Worm (Caenorhabditis elegans) whole organism, late embryonic: ENCODE measurements around the gene nfyb-1.
A peak's percentile ranks its signal among the peaks of the same experiment; 100 is the strongest.

Source experiments
- C08G9.2 ChIP-seq: sonication (generic microtip); optimal IDR thresholded peaks from 2 replicates; lab custom pipeline; 2016; ENCODE audit warnings: mild to moderate bottlenecking, missing genetic modification characterization, moderate library complexity, missing compliant biosample characterization
- F13H6.1 ChIP-seq: sonication (generic microtip); optimal IDR thresholded peaks from 2 replicates; lab custom pipeline; 2016; ENCODE audit warnings: missing genetic modification characterization, missing compliant biosample characterization
- K02D7.2 ChIP-seq: sonication (generic microtip); optimal IDR thresholded peaks from 2 replicates; lab custom pipeline; 2017; ENCODE audit warnings: mild to moderate bottlenecking, missing genetic modification characterization, missing compliant biosample characterization
- K09A11.1 ChIP-seq: sonication (generic microtip); optimal IDR thresholded peaks from 2 replicates; lab custom pipeline; 2017; ENCODE audit warnings: antibody characterized with exemption, mild to moderate bottlenecking, missing genetic modification characterization, missing compliant biosample characterization; ENCODE audit not compliant: insufficient read depth
- ama-1 ChIP-seq: fragments of 150-350 bp; optimal IDR thresholded peaks from 2 replicates; lab custom pipeline; 2014
- ceh-14 ChIP-seq: sonication (generic microtip); optimal IDR thresholded peaks from 2 replicates; lab custom pipeline; 2016; ENCODE audit warnings: missing genotype, missing genetic modification characterization, missing compliant biosample characterization
- ceh-18 ChIP-seq: sonication (generic microtip); optimal IDR thresholded peaks from 2 replicates; lab custom pipeline; 2016; ENCODE audit warnings: missing genetic modification characterization, missing compliant biosample characterization
- ceh-24 ChIP-seq: sonication (generic microtip); optimal IDR thresholded peaks from 2 replicates; lab custom pipeline; 2016; ENCODE audit warnings: mild to moderate bottlenecking, missing genetic modification characterization, missing compliant biosample characterization
- ceh-31 ChIP-seq: sonication (generic microtip); optimal IDR thresholded peaks from 2 replicates; lab custom pipeline; 2016; ENCODE audit warnings: missing genetic modification characterization, missing compliant biosample characterization
- ceh-34 ChIP-seq: sonication (generic microtip); optimal IDR thresholded peaks from 2 replicates; lab custom pipeline; 2016; ENCODE audit warnings: mild to moderate bottlenecking, missing genetic modification characterization, missing compliant biosample characterization
- ceh-45 ChIP-seq: fragments of 200-800 bp; sonication (Bioruptor generic); IDR thresholded peaks from 2 replicates; pipeline ENCODE4 v1.3.6; 2022; ENCODE audit warnings: missing genetic modification reagents, missing genetic modification characterization, missing compliant biosample characterization
- ceh-48 ChIP-seq: sonication (generic microtip); optimal IDR thresholded peaks from 2 replicates; lab custom pipeline; 2016; ENCODE audit warnings: missing genetic modification characterization, inconsistent platforms, missing compliant biosample characterization
- ceh-9 ChIP-seq: sonication (generic microtip); optimal IDR thresholded peaks from 2 replicates; lab custom pipeline; 2016; ENCODE audit warnings: mild to moderate bottlenecking, missing genetic modification characterization, inconsistent platforms, missing compliant biosample characterization
- che-1 ChIP-seq: sonication (generic microtip); optimal IDR thresholded peaks from 2 replicates; lab custom pipeline; 2016; ENCODE audit warnings: mild to moderate bottlenecking, missing genetic modification characterization, missing compliant biosample characterization
- dmd-4 ChIP-seq: sonication (generic microtip); optimal IDR thresholded peaks from 2 replicates; lab custom pipeline; 2016; ENCODE audit warnings: borderline replicate concordance, missing genetic modification characterization, missing compliant biosample characterization
- dve-1 ChIP-seq: sonication (generic microtip); optimal IDR thresholded peaks from 2 replicates; lab custom pipeline; 2017; ENCODE audit warnings: antibody characterized with exemption, mild to moderate bottlenecking, missing genetic modification characterization, missing compliant biosample characterization
- elt-2 ChIP-seq: sonication (generic microtip); optimal IDR thresholded peaks from 2 replicates; lab custom pipeline; 2016; ENCODE audit warnings: missing genetic modification reagents, missing genetic modification characterization, missing compliant biosample characterization
- ets-4 ChIP-seq: sonication (generic microtip); optimal IDR thresholded peaks from 2 replicates; lab custom pipeline; 2016; ENCODE audit warnings: missing genetic modification characterization, missing compliant biosample characterization
- eyg-1 ChIP-seq: sonication (generic microtip); optimal IDR thresholded peaks from 2 replicates; lab custom pipeline; 2016; ENCODE audit warnings: missing genotype, missing genetic modification characterization, missing compliant biosample characterization
- fkh-10 ChIP-seq: fragments of 150-350 bp; optimal IDR thresholded peaks from 2 replicates; lab custom pipeline; 2014; ENCODE audit warnings: missing biosample characterization, missing genetic modification reagents, missing genetic modification characterization
- fkh-6 ChIP-seq: sonication (generic microtip); optimal IDR thresholded peaks from 2 replicates; lab custom pipeline; 2016; ENCODE audit warnings: missing genetic modification characterization, missing compliant biosample characterization
- gmeb-2 ChIP-seq: sonication (generic microtip); optimal IDR thresholded peaks from 2 replicates; lab custom pipeline; 2016; ENCODE audit warnings: missing genetic modification characterization, inconsistent platforms, missing compliant biosample characterization
- hlh-13 ChIP-seq: fragments of 200-800 bp; sonication (Bioruptor generic); optimal IDR thresholded peaks from 2 replicates; lab custom pipeline; 2018; ENCODE audit warnings: mild to moderate bottlenecking, missing genetic modification characterization, missing compliant biosample characterization
- hlh-30 ChIP-seq: sonication (generic microtip); optimal IDR thresholded peaks from 2 replicates; lab custom pipeline; 2017; ENCODE audit warnings: antibody characterized with exemption, missing genetic modification characterization, missing compliant biosample characterization; ENCODE audit not compliant: insufficient read depth
- hlh-6 ChIP-seq: sonication (generic microtip); optimal IDR thresholded peaks from 2 replicates; lab custom pipeline; 2016; ENCODE audit warnings: missing genotype, missing genetic modification characterization, missing compliant biosample characterization
- hlh-8 ChIP-seq: sonication (generic microtip); optimal IDR thresholded peaks from 2 replicates; lab custom pipeline; 2016; ENCODE audit warnings: missing genotype, missing genetic modification characterization, missing compliant biosample characterization
- lin-11 ChIP-seq: fragments of 200-800 bp; sonication (Bioruptor generic); optimal IDR thresholded peaks from 2 replicates; lab custom pipeline; 2018; ENCODE audit warnings: mild to moderate bottlenecking, missing genetic modification characterization, missing compliant biosample characterization
- madf-2 ChIP-seq: sonication (generic microtip); optimal IDR thresholded peaks from 2 replicates; lab custom pipeline; 2017; ENCODE audit warnings: missing genetic modification characterization, missing compliant biosample characterization
- mec-3 ChIP-seq: sonication (generic microtip); optimal IDR thresholded peaks from 2 replicates; lab custom pipeline; 2016; ENCODE audit warnings: borderline replicate concordance, missing genetic modification characterization, missing compliant biosample characterization
- nfya-1 ChIP-seq: sonication (generic microtip); optimal IDR thresholded peaks from 2 replicates; lab custom pipeline; 2017; ENCODE audit warnings: missing genetic modification characterization, mild to moderate bottlenecking, missing compliant biosample characterization, antibody characterized with exemption, moderate library complexity
- nhr-11 ChIP-seq: fragments of 150-350 bp; optimal IDR thresholded peaks from 2 replicates; lab custom pipeline; 2014; ENCODE audit warnings: missing biosample characterization, missing genetic modification characterization
- npax-4 ChIP-seq: sonication (generic microtip); optimal IDR thresholded peaks from 2 replicates; lab custom pipeline; 2016; ENCODE audit warnings: missing genetic modification characterization, missing compliant biosample characterization
- odd-2 ChIP-seq: sonication (generic microtip); optimal IDR thresholded peaks from 2 replicates; lab custom pipeline; 2017; ENCODE audit warnings: antibody characterized with exemption, mild to moderate bottlenecking, missing genetic modification characterization, missing compliant biosample characterization
- pat-9 ChIP-seq: fragments of 200-800 bp; sonication (Bioruptor generic); optimal IDR thresholded peaks from 2 replicates; lab custom pipeline; 2018; ENCODE audit warnings: mild to moderate bottlenecking, missing genetic modification characterization, moderate library complexity, missing compliant biosample characterization
- pax-1 ChIP-seq: fragments of 150-350 bp; optimal IDR thresholded peaks from 2 replicates; lab custom pipeline; 2014; ENCODE audit warnings: missing biosample characterization, missing genetic modification characterization
- pha-2 ChIP-seq: sonication (generic microtip); optimal IDR thresholded peaks from 2 replicates; lab custom pipeline; 2017; ENCODE audit warnings: mild to moderate bottlenecking, missing genetic modification characterization, missing compliant biosample characterization
- ref-2 ChIP-seq: sonication (generic microtip); optimal IDR thresholded peaks from 2 replicates; lab custom pipeline; 2016; ENCODE audit warnings: missing genetic modification characterization, missing compliant biosample characterization
- sox-2 ChIP-seq: fragments of 200-800 bp; sonication (Bioruptor generic); IDR thresholded peaks from 2 replicates; pipeline ENCODE4 v1.3.6; 2022; ENCODE audit warnings: missing genetic modification reagents, missing genetic modification characterization, missing compliant biosample characterization
- tbx-2 ChIP-seq: sonication (generic microtip); optimal IDR thresholded peaks from 2 replicates; lab custom pipeline; 2016; ENCODE audit warnings: missing genetic modification characterization, missing compliant biosample characterization
- ttx-3 ChIP-seq: sonication (generic microtip); optimal IDR thresholded peaks from 2 replicates; lab custom pipeline; 2016; ENCODE audit warnings: missing genetic modification reagents, missing genetic modification characterization, missing compliant biosample characterization
- unc-3 ChIP-seq, 2 experiments: fragments of 200-800 bp in 1 of 2; sonication (Bioruptor generic) in 1 of 2; sonication (generic microtip) in 1 of 2; conservative IDR thresholded peaks in 1 of 2; optimal IDR thresholded peaks in 1 of 2; 2 replicates each; pipeline versions ENCODE4 v1.3.6 to Lab custom; 2016 to 2022; ENCODE audit warnings: missing compliant biosample characterization in 2 of 2, missing genetic modification characterization in 2 of 2, missing genetic modification reagents in 1 of 2
- unc-42 ChIP-seq: sonication (generic microtip); optimal IDR thresholded peaks from 2 replicates; lab custom pipeline; 2016; ENCODE audit warnings: missing genotype, missing genetic modification characterization, missing compliant biosample characterization
- unc-55 ChIP-seq: sonication (generic microtip); optimal IDR thresholded peaks from 2 replicates; lab custom pipeline; 2017; ENCODE audit warnings: missing biosample characterization, missing genetic modification reagents, missing genetic modification characterization
- unc-86 ChIP-seq: sonication (generic microtip); optimal IDR thresholded peaks from 2 replicates; lab custom pipeline; 2016; ENCODE audit warnings: missing genetic modification characterization, missing compliant biosample characterization
- ztf-16 ChIP-seq: sonication (generic microtip); optimal IDR thresholded peaks from 2 replicates; lab custom pipeline; 2017; ENCODE audit warnings: missing genetic modification characterization, missing compliant biosample characterization

The nfyb-1 gene

ce11 chrII:506069-506468 is 38.9 kb upstream of the nfyb-1 start:
- peak; percentile 22 for TF ChIP-seq pax-1 (tag; lab: Kevin White, UChicago)
- no peak for TF ChIP-seq ceh-45 (GFP tag; lab: Robert Waterston, UW)
- TF ChIP-seq sox-2 (GFP tag; lab: Robert Waterston, UW), result no peak; the same call in 1 of the 2 replicates
- no peak for TF ChIP-seq ceh-9 (tag; lab: Kevin White, UChicago)
- no peak for TF ChIP-seq nhr-11 (tag; lab: Kevin White, UChicago)
- no peak for TF ChIP-seq C08G9.2 (tag; lab: Kevin White, UChicago)
- TF ChIP-seq madf-2 (tag; lab: Kevin White, UChicago), result no peak
- no peak for TF ChIP-seq ets-4
- no peak for TF ChIP-seq ttx-3 (tag; lab: Kevin White, UChicago)
- no peak for TF ChIP-seq ceh-14 (tag; lab: Kevin White, UChicago)
- TF ChIP-seq eyg-1 (tag; lab: Kevin White, UChicago), result no peak
- TF ChIP-seq F13H6.1, result no peak
- no peak for TF ChIP-seq fkh-10
- TF ChIP-seq K02D7.2, result no peak
- TF ChIP-seq ztf-16 (tag; lab: Kevin White, UChicago), result no peak
- TF ChIP-seq ceh-48 (tag; lab: Kevin White, UChicago), result no peak
- no peak for TF ChIP-seq npax-4 (tag; lab: Kevin White, UChicago)
- no peak for TF ChIP-seq ref-2
- no peak for TF ChIP-seq ama-1 (lab: Kevin White, UChicago)
- no peak for TF ChIP-seq unc-55 (GFP tag; lab: Kevin White, UChicago)
- TF ChIP-seq fkh-6 (tag; lab: Kevin White, UChicago), result no peak
- no peak for TF ChIP-seq dve-1 (tag; lab: Kevin White, UChicago)
- TF ChIP-seq hlh-30 (tag; lab: Kevin White, UChicago), result no peak
- no peak for TF ChIP-seq gmeb-2 (tag; lab: Kevin White, UChicago)
- no peak for TF ChIP-seq ceh-34
- no peak for TF ChIP-seq tbx-2 (tag; lab: Kevin White, UChicago)
- no peak for TF ChIP-seq pat-9 (tag; lab: Kevin White, UChicago)
- no peak for TF ChIP-seq hlh-13
- TF ChIP-seq nfya-1, result peak; percentile 36
- peak; percentile 25 for TF ChIP-seq ceh-31 (tag; lab: Kevin White, UChicago)
- TF ChIP-seq hlh-8 (tag; lab: Kevin White, UChicago), result no peak
- no peak for TF ChIP-seq odd-2 (tag; lab: Kevin White, UChicago)
- no peak for TF ChIP-seq pha-2 (tag; lab: Kevin White, UChicago)
- peak; percentile 46 for TF ChIP-seq unc-42 (tag; lab: Kevin White, UChicago)
- TF ChIP-seq lin-11 (tag; lab: Kevin White, UChicago), result no peak
- peak; percentile 5 for TF ChIP-seq elt-2
- TF ChIP-seq K09A11.1 (tag; lab: Kevin White, UChicago), result no peak
- no peak for TF ChIP-seq unc-86 (tag; lab: Kevin White, UChicago)
- no peak for TF ChIP-seq ceh-18

ce11 chrII:502638-503037 is 35.5 kb upstream of the nfyb-1 start:
- TF ChIP-seq hlh-6 (tag; lab: Kevin White, UChicago), result no peak
- no peak for TF ChIP-seq K02D7.2
- no peak for TF ChIP-seq unc-3 (GFP tag; conservative IDR thresholded peaks at IDR 0.05; lab: Robert Waterston, UW)
- no peak for TF ChIP-seq unc-3 (tag; optimal IDR thresholded peaks at IDR 0.05; lab: Kevin White, UChicago)
- no peak for TF ChIP-seq mec-3 (tag; lab: Kevin White, UChicago)
- no peak for TF ChIP-seq ceh-45 (GFP tag; lab: Robert Waterston, UW)
- no peak for TF ChIP-seq dmd-4 (tag; lab: Kevin White, UChicago)
- no peak for TF ChIP-seq C08G9.2 (tag; lab: Kevin White, UChicago)
- TF ChIP-seq nfya-1, result no peak
- TF ChIP-seq fkh-6 (tag; lab: Kevin White, UChicago), result no peak
- TF ChIP-seq elt-2, result no peak
- no peak for TF ChIP-seq ceh-24 (tag; lab: Kevin White, UChicago)
- no peak for TF ChIP-seq che-1 (tag; lab: Kevin White, UChicago)
- no peak for TF ChIP-seq lin-11 (tag; lab: Kevin White, UChicago)
